Comparison of ENCODE assay signal across 1 fruit fly cellular context in the genomic region with DNA sequence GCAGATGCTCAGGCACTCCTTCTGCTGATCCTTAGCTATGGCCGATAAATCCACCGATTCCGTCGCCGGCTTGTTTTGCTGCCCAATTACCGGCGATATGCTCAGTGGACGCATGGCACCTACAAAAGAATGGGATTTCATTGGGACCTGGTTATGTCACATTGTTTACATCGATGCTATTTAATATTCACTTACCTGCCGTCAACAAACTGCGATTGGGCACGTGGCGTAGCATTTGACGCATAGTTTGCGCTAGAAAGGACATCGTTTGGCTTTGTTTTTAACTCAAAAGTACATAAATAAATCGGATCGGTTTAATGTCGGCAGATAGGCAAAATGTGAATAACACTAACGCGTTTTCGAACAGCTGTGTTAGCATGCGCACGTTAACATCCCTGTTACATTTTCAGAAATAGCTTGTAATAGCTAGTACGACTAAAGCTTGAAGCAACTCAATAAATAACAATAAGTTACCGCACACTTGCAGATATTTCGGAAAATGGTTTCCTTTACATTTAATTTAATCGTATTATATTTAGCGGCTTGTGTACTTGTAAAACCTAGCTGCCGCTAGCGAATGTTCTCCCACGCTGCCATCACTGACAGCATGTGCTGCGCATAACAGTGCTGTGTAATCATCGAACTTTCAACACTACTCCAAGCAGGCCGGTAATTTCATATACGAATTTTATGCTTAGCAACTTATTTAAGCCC.
A peak's percentile ranks its signal among the peaks of the same experiment; 100 is the strongest.
TF ChIP-seq lines count a peak whose summit lies in the region.

A gene (minus strand): TSS at position 347 of the 714 bp plus-strand sequence.
A gene (plus strand): TSS at position 626 of the 714 bp plus-strand sequence.

TF ChIP-seq in whole organism, embryonic, 481 proteins besides CTCF, POLR2A, EP300 and RAD21 (continued from another document and continues in another):
- TF ChIP-seq E2f1 (GFP tag; IDR thresholded peaks at IDR 0.05; lab: Robert Waterston, UW), result peak; percentile 33; the same call in 1 of the 2 replicates
- TF ChIP-seq lab (GFP tag; optimal IDR thresholded peaks at IDR 0.05; lab: Kevin White, UChicago), result peak; percentile 68
- no peak for TF ChIP-seq prd (optimal IDR thresholded peaks at IDR 0.05; lab: Kevin White, UChicago)
- TF ChIP-seq prd (GFP tag; IDR thresholded peaks at IDR 0.05; lab: Robert Waterston, UW), result 0 out of 3 replicates have a peak, but pooled peaks have one; percentile 27
- TF ChIP-seq Rx (GFP tag; IDR thresholded peaks at IDR 0.05; lab: Robert Waterston, UW), result 0 out of 2 replicates have a peak, but pooled peaks have one; percentile 10
- peak; percentile 45 for TF ChIP-seq bcd (GFP tag; optimal IDR thresholded peaks at IDR 0.05; lab: Kevin White, UChicago)
- peak; percentile 26; the same call in 1 of the 2 replicates for TF ChIP-seq al (GFP tag; IDR thresholded peaks at IDR 0.05; lab: Robert Waterston, UW)
- TF ChIP-seq Myb (GFP tag; optimal IDR thresholded peaks at IDR 0.05; lab: Kevin White, UChicago), result peak; percentile 72
- no peak for TF ChIP-seq CG6175 (GFP tag; IDR thresholded peaks at IDR 0.05; lab: Robert Waterston, UW)
- TF ChIP-seq stc (GFP tag; IDR thresholded peaks at IDR 0.05; lab: Robert Waterston, UW), result 0 out of 2 replicates have a peak, but pooled peaks have one; percentile 6
- no peak for TF ChIP-seq HLHmδ (GFP tag; optimal IDR thresholded peaks at IDR 0.05; lab: Kevin White, UChicago)
- no peak for TF ChIP-seq D19B (GFP tag; optimal IDR thresholded peaks at IDR 0.05; lab: Kevin White, UChicago)
- TF ChIP-seq tio (GFP tag; optimal IDR thresholded peaks at IDR 0.05; lab: Kevin White, UChicago), result no peak
- no peak for TF ChIP-seq CG5180 (GFP tag; optimal IDR thresholded peaks at IDR 0.05; lab: Kevin White, UChicago)
- TF ChIP-seq vvl (GFP tag; IDR thresholded peaks at IDR 0.05; lab: Robert Waterston, UW), result peak; percentile 62
- TF ChIP-seq CG4617 (GFP tag; optimal IDR thresholded peaks at IDR 0.05; lab: Kevin White, UChicago; ENCODE audit: borderline replicate concordance), result peak; percentile 54
- TF ChIP-seq gsb (GFP tag; IDR thresholded peaks at IDR 0.05; lab: Robert Waterston, UW), result no peak
- peak; percentile 12 for TF ChIP-seq CG11723 (GFP tag; optimal IDR thresholded peaks at IDR 0.05; lab: Kevin White, UChicago)
- peak; percentile 53; the same call in 1 of the 2 replicates for TF ChIP-seq CG6272 (GFP tag; IDR thresholded peaks at IDR 0.05; lab: Robert Waterston, UW)
- TF ChIP-seq Doc2 (GFP tag; IDR thresholded peaks at IDR 0.05; lab: Robert Waterston, UW), result no peak
- no peak for TF ChIP-seq CG6813 (GFP tag; optimal IDR thresholded peaks at IDR 0.05; lab: Kevin White, UChicago)
- no peak for TF ChIP-seq zen2 (GFP tag; IDR thresholded peaks at IDR 0.05; lab: Robert Waterston, UW; ENCODE audit: partially characterized antibody)
- TF ChIP-seq kah (GFP tag; optimal IDR thresholded peaks at IDR 0.05; lab: Kevin White, UChicago), result no peak
- TF ChIP-seq CG13424 (tag; optimal IDR thresholded peaks at IDR 0.05; lab: Kevin White, UChicago), result peak; percentile 43
- peak; percentile 10 for TF ChIP-seq Oli (tag; optimal IDR thresholded peaks at IDR 0.05; lab: Kevin White, UChicago)
- no peak for TF ChIP-seq CG13123 (GFP tag; optimal IDR thresholded peaks at IDR 0.05; lab: Kevin White, UChicago)
- TF ChIP-seq CG3281 (GFP tag; optimal IDR thresholded peaks at IDR 0.05; lab: Kevin White, UChicago), result peak; percentile 87
- TF ChIP-seq cato (GFP tag; optimal IDR thresholded peaks at IDR 0.05; lab: Kevin White, UChicago; ENCODE audit: borderline replicate concordance), result no peak
- peak; percentile 15 for TF ChIP-seq HHEX (GFP tag; optimal IDR thresholded peaks at IDR 0.05; lab: Kevin White, UChicago)
- TF ChIP-seq CG7556 (GFP tag; optimal IDR thresholded peaks at IDR 0.05; lab: Kevin White, UChicago), result peak; percentile 38
- TF ChIP-seq Atf3 (GFP tag; optimal IDR thresholded peaks at IDR 0.05; lab: Kevin White, UChicago), result no peak
- TF ChIP-seq mld (GFP tag; IDR thresholded peaks at IDR 0.05; lab: Robert Waterston, UW; ENCODE audit: partially characterized antibody), result no peak
- TF ChIP-seq B-H2 (GFP tag; optimal IDR thresholded peaks at IDR 0.05; lab: Kevin White, UChicago), result peak; percentile 54
- peak; percentile 45 for TF ChIP-seq BEAF-32 (GFP tag; optimal IDR thresholded peaks at IDR 0.05; lab: Kevin White, UChicago)
- peak; percentile 7 for TF ChIP-seq BtbVII (GFP tag; optimal IDR thresholded peaks at IDR 0.05; lab: Kevin White, UChicago)
- TF ChIP-seq insv (GFP tag; optimal IDR thresholded peaks at IDR 0.05; lab: Kevin White, UChicago), result peak in 1 of 2 experiments; percentile 50
- no peak for TF ChIP-seq cg (GFP tag; optimal IDR thresholded peaks at IDR 0.05; lab: Kevin White, UChicago)
- TF ChIP-seq CG32532 (GFP tag; IDR thresholded peaks at IDR 0.05; lab: Robert Waterston, UW), result peak; percentile 42
- no peak for TF ChIP-seq MTF-1 (GFP tag; optimal IDR thresholded peaks at IDR 0.05; lab: Kevin White, UChicago; ENCODE audit: borderline replicate concordance)
- 0 out of 2 replicates have a peak, but pooled peaks have one; percentile 16 for TF ChIP-seq CG11085 (GFP tag; IDR thresholded peaks at IDR 0.05; lab: Robert Waterston, UW)
- TF ChIP-seq CG1832 (GFP tag; optimal IDR thresholded peaks at IDR 0.05; lab: Kevin White, UChicago), result no peak
- peak; percentile 64 for TF ChIP-seq CG9817 (tag; optimal IDR thresholded peaks at IDR 0.05; lab: Kevin White, UChicago)
- TF ChIP-seq CG7271 (tag; optimal IDR thresholded peaks at IDR 0.05; lab: Kevin White, UChicago), result no peak
- peak; percentile 59 for TF ChIP-seq Hr3 (GFP tag; optimal IDR thresholded peaks at IDR 0.05; lab: Kevin White, UChicago)
- peak; percentile 67 for TF ChIP-seq slbo (GFP tag; IDR thresholded peaks at IDR 0.05; lab: Robert Waterston, UW)
- no peak for TF ChIP-seq psq (GFP tag; optimal IDR thresholded peaks at IDR 0.05; lab: Kevin White, UChicago)
- TF ChIP-seq CG18619 (GFP tag; optimal IDR thresholded peaks at IDR 0.05; lab: Kevin White, UChicago), result peak; percentile 44
- no peak for TF ChIP-seq CG7745 (tag; optimal IDR thresholded peaks at IDR 0.05; lab: Kevin White, UChicago)
- no peak for TF ChIP-seq CG10321 (GFP tag; IDR thresholded peaks at IDR 0.05; lab: Robert Waterston, UW)
- TF ChIP-seq chinmo (GFP tag; IDR thresholded peaks at IDR 0.05; lab: Robert Waterston, UW; ENCODE audit: partially characterized antibody), result no peak
- no peak for TF ChIP-seq hth (optimal IDR thresholded peaks at IDR 0.05; lab: Kevin White, UChicago)
- no peak for TF ChIP-seq CG31441 (GFP tag; IDR thresholded peaks at IDR 0.05; lab: Robert Waterston, UW)
- TF ChIP-seq CG14667 (GFP tag; IDR thresholded peaks at IDR 0.05; lab: Robert Waterston, UW), result no peak
- peak; percentile 16 for TF ChIP-seq CG6765 (GFP tag; optimal IDR thresholded peaks at IDR 0.05; lab: Kevin White, UChicago)
- peak; percentile 98 for TF ChIP-seq Max (GFP tag; optimal IDR thresholded peaks at IDR 0.05; lab: Kevin White, UChicago)
- TF ChIP-seq Dip2 (GFP tag; IDR thresholded peaks at IDR 0.05; lab: Robert Waterston, UW), result no peak
- peak; percentile 36 for TF ChIP-seq CG1233 (GFP tag; optimal IDR thresholded peaks at IDR 0.05; lab: Kevin White, UChicago)
- TF ChIP-seq CG12236 (GFP tag; optimal IDR thresholded peaks at IDR 0.05; lab: Kevin White, UChicago), result no peak
- TF ChIP-seq Optix (GFP tag; IDR thresholded peaks at IDR 0.05; lab: Robert Waterston, UW), result no peak; the same call in 2 of the 3 replicates
- TF ChIP-seq CkIIα-i1 (GFP tag; IDR thresholded peaks at IDR 0.05; lab: Robert Waterston, UW), result no peak
- peak; percentile 19 for TF ChIP-seq Chrac-16 (GFP tag; optimal IDR thresholded peaks at IDR 0.05; lab: Kevin White, UChicago)
- TF ChIP-seq pan (optimal IDR thresholded peaks at IDR 0.05; lab: Kevin White, UChicago), result no peak
- peak in 1 of 2 experiments; percentile 42 for TF ChIP-seq pan (GFP tag; optimal IDR thresholded peaks at IDR 0.05 in 1 of 2, IDR thresholded peaks at IDR 0.05 in 1 of 2)
- TF ChIP-seq esg (GFP tag; conservative IDR thresholded peaks at IDR 0.05; lab: Robert Waterston, UW), result no peak; the same call in 1 of the 2 replicates
- no peak for TF ChIP-seq ro (GFP tag; IDR thresholded peaks at IDR 0.05; lab: Robert Waterston, UW)
- TF ChIP-seq grn (GFP tag; optimal IDR thresholded peaks at IDR 0.05; lab: Kevin White, UChicago), result no peak
- TF ChIP-seq hkb (optimal IDR thresholded peaks at IDR 0.05; lab: Kevin White, UChicago), result no peak
- TF ChIP-seq hkb (GFP tag; IDR thresholded peaks at IDR 0.05; lab: Robert Waterston, UW), result 0 out of 2 replicates have a peak, but pooled peaks have one; percentile 17
- TF ChIP-seq br (optimal IDR thresholded peaks at IDR 0.05; lab: Kevin White, UChicago), result no peak
- TF ChIP-seq CG3407 (GFP tag; optimal IDR thresholded peaks at IDR 0.05; lab: Kevin White, UChicago), result no peak
- TF ChIP-seq Ptx1 (GFP tag; IDR thresholded peaks at IDR 0.05; lab: Robert Waterston, UW), result peak; percentile 42; the same call in 1 of the 2 replicates
- peak; percentile 60 for TF ChIP-seq sob (GFP tag; IDR thresholded peaks at IDR 0.05; lab: Robert Waterston, UW)
- TF ChIP-seq CG18011 (GFP tag; optimal IDR thresholded peaks at IDR 0.05; lab: Kevin White, UChicago), result peak; percentile 37
- peak; percentile 43 for TF ChIP-seq fu2 (GFP tag; optimal IDR thresholded peaks at IDR 0.05; lab: Kevin White, UChicago)
- peak; percentile 39 for TF ChIP-seq dmrt99B (tag; optimal IDR thresholded peaks at IDR 0.05; lab: Kevin White, UChicago)
- no peak for TF ChIP-seq sim (GFP tag; IDR thresholded peaks at IDR 0.05; lab: Robert Waterston, UW)
- peak; percentile 79 for TF ChIP-seq ewg (GFP tag; optimal IDR thresholded peaks at IDR 0.05; lab: Kevin White, UChicago)
- peak; percentile 51 for TF ChIP-seq Bdp1 (GFP tag; optimal IDR thresholded peaks at IDR 0.05; lab: Kevin White, UChicago)
- TF ChIP-seq sna (GFP tag; IDR thresholded peaks at IDR 0.05; lab: Robert Waterston, UW; ENCODE audit: partially characterized antibody), result no peak
- peak; percentile 81 for TF ChIP-seq twi (tag; optimal IDR thresholded peaks at IDR 0.05; lab: Kevin White, UChicago)
- TF ChIP-seq CG10543 (GFP tag; optimal IDR thresholded peaks at IDR 0.05; lab: Kevin White, UChicago), result peak; percentile 37
- TF ChIP-seq CG1792 (GFP tag; optimal IDR thresholded peaks at IDR 0.05; lab: Kevin White, UChicago), result peak; percentile 32
- peak; percentile 55 for TF ChIP-seq Bteb2 (GFP tag; optimal IDR thresholded peaks at IDR 0.05; lab: Kevin White, UChicago)
- peak; percentile 5 for TF ChIP-seq Nf-YB (GFP tag; optimal IDR thresholded peaks at IDR 0.05; lab: Kevin White, UChicago)
- no peak for TF ChIP-seq CG3065 (GFP tag; optimal IDR thresholded peaks at IDR 0.05; lab: Kevin White, UChicago)
- no peak for TF ChIP-seq zfh1 (GFP tag; IDR thresholded peaks at IDR 0.05; lab: Robert Waterston, UW)
- peak; percentile 26 for TF ChIP-seq CG8478 (optimal IDR thresholded peaks at IDR 0.05; lab: Kevin White, UChicago)
- TF ChIP-seq CG14050 (GFP tag; IDR thresholded peaks at IDR 0.05; lab: Robert Waterston, UW), result no peak
- no peak for TF ChIP-seq CG3726 (GFP tag; IDR thresholded peaks at IDR 0.05; lab: Robert Waterston, UW)
- TF ChIP-seq CG13775 (GFP tag; optimal IDR thresholded peaks at IDR 0.05; lab: Kevin White, UChicago), result peak; percentile 65
- TF ChIP-seq CG18476 (GFP tag; optimal IDR thresholded peaks at IDR 0.05; lab: Kevin White, UChicago), result peak; percentile 23
- no peak for TF ChIP-seq CG11560 (tag; IDR thresholded peaks at IDR 0.05; lab: Robert Waterston, UW)
- no peak for TF ChIP-seq CG15073 (GFP tag; optimal IDR thresholded peaks at IDR 0.05; lab: Kevin White, UChicago)
- TF ChIP-seq CG12071 (GFP tag; optimal IDR thresholded peaks at IDR 0.05; lab: Kevin White, UChicago), result no peak
- TF ChIP-seq knrl (GFP tag; IDR thresholded peaks at IDR 0.05; lab: Robert Waterston, UW; ENCODE audit: partially characterized antibody), result peak; percentile 34; the same call in 2 of the 3 replicates
- peak; percentile 32 for TF ChIP-seq CG9876 (GFP tag; optimal IDR thresholded peaks at IDR 0.05; lab: Kevin White, UChicago)
- TF ChIP-seq ssp (GFP tag; IDR thresholded peaks at IDR 0.05; lab: Robert Waterston, UW), result no peak
- TF ChIP-seq CG10147 (GFP tag; optimal IDR thresholded peaks at IDR 0.05; lab: Kevin White, UChicago), result peak; percentile 42
- TF ChIP-seq lola (GFP tag; optimal IDR thresholded peaks at IDR 0.05; lab: Kevin White, UChicago), result peak in 1 of 3 experiments; percentile 35
- TF ChIP-seq pb (GFP tag; optimal IDR thresholded peaks at IDR 0.05; lab: Kevin White, UChicago), result peak; percentile 24
- TF ChIP-seq Awh (GFP tag; IDR thresholded peaks at IDR 0.05; lab: Robert Waterston, UW), result no peak
- no peak for TF ChIP-seq seq (GFP tag; IDR thresholded peaks at IDR 0.05; lab: Robert Waterston, UW)
- peak; percentile 43 for TF ChIP-seq Sox100B (GFP tag; optimal IDR thresholded peaks at IDR 0.05; lab: Kevin White, UChicago)
- TF ChIP-seq CG2120 (GFP tag; optimal IDR thresholded peaks at IDR 0.05; lab: Kevin White, UChicago), result peak; percentile 87
- TF ChIP-seq Xbp1 (GFP tag; optimal IDR thresholded peaks at IDR 0.05; lab: Kevin White, UChicago), result peak; percentile 48
- no peak for TF ChIP-seq CG4820 (GFP tag; optimal IDR thresholded peaks at IDR 0.05; lab: Kevin White, UChicago)
- peak; percentile 63 for TF ChIP-seq pho (GFP tag; optimal IDR thresholded peaks at IDR 0.05; lab: Kevin White, UChicago)
- peak; percentile 28 for TF ChIP-seq Atf-2 (GFP tag; optimal IDR thresholded peaks at IDR 0.05; lab: Kevin White, UChicago)
- TF ChIP-seq pita (GFP tag; optimal IDR thresholded peaks at IDR 0.05; lab: Kevin White, UChicago), result no peak
- TF ChIP-seq Hmr (GFP tag; optimal IDR thresholded peaks at IDR 0.05; lab: Kevin White, UChicago), result peak; percentile 73
- TF ChIP-seq CG33213 (GFP tag; optimal IDR thresholded peaks at IDR 0.05; lab: Kevin White, UChicago), result peak; percentile 22
- no peak for TF ChIP-seq slp2 (GFP tag; optimal IDR thresholded peaks at IDR 0.05; lab: Kevin White, UChicago)
- no peak for TF ChIP-seq gt (GFP tag; IDR thresholded peaks at IDR 0.05; lab: Robert Waterston, UW)
- TF ChIP-seq HmgZ (tag; optimal IDR thresholded peaks at IDR 0.05; lab: Kevin White, UChicago), result peak; percentile 72
- no peak for TF ChIP-seq CG1024 (GFP tag; IDR thresholded peaks at IDR 0.05; lab: Robert Waterston, UW)
- no peak for TF ChIP-seq CG4404 (GFP tag; IDR thresholded peaks at IDR 0.05; lab: Robert Waterston, UW)
- no peak for TF ChIP-seq CG3838 (GFP tag; optimal IDR thresholded peaks at IDR 0.05; lab: Kevin White, UChicago)
- peak; percentile 11 for TF ChIP-seq NC2β (GFP tag; optimal IDR thresholded peaks at IDR 0.05; lab: Kevin White, UChicago)
- no peak for TF ChIP-seq ERR (GFP tag; optimal IDR thresholded peaks at IDR 0.05; lab: Kevin White, UChicago)
- TF ChIP-seq CG2199 (GFP tag; IDR thresholded peaks at IDR 0.05; lab: Robert Waterston, UW), result no peak
- TF ChIP-seq D19A (tag; optimal IDR thresholded peaks at IDR 0.05; lab: Kevin White, UChicago), result no peak
- peak; percentile 60 for TF ChIP-seq CG4424 (GFP tag; optimal IDR thresholded peaks at IDR 0.05; lab: Kevin White, UChicago)
